Worm (Caenorhabditis elegans) whole organism, L4 larva: Measurements from ENCODE around the gene ZK829.1.

ENCODE experiments used
- D1046.2 ChIP-seq: fragments of 200-800 bp; sonication (Bioruptor generic); IDR thresholded peaks from 2 replicates; pipeline ENCODE4 v1.3.6; 2022; ENCODE audit warnings: missing genetic modification characterization, missing compliant biosample characterization
- F10B5.3 ChIP-seq: sonication (generic microtip); optimal IDR thresholded peaks from 2 replicates; lab custom pipeline; 2016; ENCODE audit warnings: mild to moderate bottlenecking, missing genetic modification characterization, missing compliant biosample characterization
- F26F4.8 ChIP-seq: fragments of 200-800 bp; sonication (Bioruptor generic); conservative IDR thresholded peaks from 2 replicates; pipeline ENCODE4 v1.3.6; 2022; ENCODE audit warnings: missing genetic modification characterization, missing compliant biosample characterization
- F44E2.7 ChIP-seq: fragments of 200-800 bp; sonication (Bioruptor generic); IDR thresholded peaks from 2 replicates; pipeline ENCODE4 v2.1.2; 2022; ENCODE audit warnings: missing genetic modification characterization, missing compliant biosample characterization
- F49E8.2 ChIP-seq: sonication (generic microtip); optimal IDR thresholded peaks from 2 replicates; lab custom pipeline; 2016; ENCODE audit warnings: missing compliant biosample characterization, mild to moderate bottlenecking, missing genetic modification characterization, borderline replicate concordance
- T20F7.1 ChIP-seq: fragments of 200-800 bp; sonication (Bioruptor generic); optimal IDR thresholded peaks from 2 replicates; lab custom pipeline; 2018; ENCODE audit warnings: mild to moderate bottlenecking, missing genetic modification characterization, missing compliant biosample characterization
- T26A8.4 ChIP-seq: fragments of 200-800 bp; sonication (Bioruptor generic); IDR thresholded peaks from 2 replicates; pipeline ENCODE4 v1.3.6; 2022; ENCODE audit warnings: missing genetic modification characterization, missing compliant biosample characterization
- Y105C5A.15 ChIP-seq: fragments of 200-800 bp; sonication (Bioruptor generic); IDR thresholded peaks from 2 replicates; pipeline ENCODE4 v1.3.6; 2022; ENCODE audit warnings: missing genetic modification characterization, missing compliant biosample characterization
- Y5F2A.4 ChIP-seq: fragments of 200-800 bp; sonication (Bioruptor generic); optimal IDR thresholded peaks from 2 replicates; lab custom pipeline; 2018; ENCODE audit warnings: mild to moderate bottlenecking, missing genetic modification characterization, missing compliant biosample characterization
- Y75B8A.6 ChIP-seq: fragments of 200-800 bp; sonication (Bioruptor generic); IDR thresholded peaks from 2 replicates; pipeline ENCODE4 v1.3.6; 2022; ENCODE audit warnings: missing genetic modification reagents, missing genetic modification characterization, missing compliant biosample characterization
- aha-1 ChIP-seq: fragments of 150-350 bp; peaks from one replicate; lab custom pipeline; 2014; ENCODE audit warnings: missing biosample characterization, missing genetic modification characterization
- aly-2 ChIP-seq: sonication (generic microtip); optimal IDR thresholded peaks from 2 replicates; lab custom pipeline; 2018; ENCODE audit warnings: missing biosample characterization, missing genetic modification characterization
- attf-4 ChIP-seq: sonication (generic microtip); optimal IDR thresholded peaks from 3 replicates; lab custom pipeline; 2017; ENCODE audit warnings: missing biosample characterization, missing genetic modification characterization
- ceh-20 ChIP-seq: fragments of 200-800 bp; sonication (Bioruptor generic); IDR thresholded peaks from 2 replicates; pipeline ENCODE4 v1.3.6; 2022; ENCODE audit warnings: missing genetic modification reagents, missing genetic modification characterization, missing compliant biosample characterization
- ceh-44 ChIP-seq: fragments of 200-800 bp; sonication (Bioruptor generic); IDR thresholded peaks from 2 replicates; pipeline ENCODE4 v1.3.6; 2022; ENCODE audit warnings: missing genetic modification reagents, missing genetic modification characterization, missing compliant biosample characterization
- cey-2 ChIP-seq: sonication (generic microtip); optimal IDR thresholded peaks from 3 replicates; lab custom pipeline; 2017; ENCODE audit warnings: missing genetic modification characterization, mild to moderate bottlenecking, missing compliant biosample characterization, antibody characterized with exemption, borderline replicate concordance; ENCODE audit not compliant: insufficient read depth
- daf-12 ChIP-seq: fragments of 150-350 bp; optimal IDR thresholded peaks from 2 replicates; lab custom pipeline; 2014; ENCODE audit warnings: missing biosample characterization, missing genetic modification reagents, missing genetic modification characterization
- daf-19 ChIP-seq: fragments of 200-800 bp; sonication (Bioruptor generic); conservative IDR thresholded peaks from 2 replicates; pipeline ENCODE4 v1.3.6; 2022; ENCODE audit warnings: missing genetic modification characterization, missing compliant biosample characterization
- daf-8 ChIP-seq: fragments of 200-800 bp; sonication (Bioruptor generic); IDR thresholded peaks from 2 replicates; pipeline ENCODE4 v1.3.6; 2022; ENCODE audit warnings: missing genetic modification characterization, missing compliant biosample characterization
- dmd-6 ChIP-seq: fragments of 200-800 bp; sonication (Bioruptor generic); IDR thresholded peaks from 2 replicates; pipeline ENCODE4 v1.3.6; 2022; ENCODE audit warnings: missing genetic modification reagents, missing genetic modification characterization, missing compliant biosample characterization
- dmd-9 ChIP-seq: fragments of 200-800 bp; sonication (Bioruptor generic); IDR thresholded peaks from 2 replicates; pipeline ENCODE4 v1.3.6; 2022; ENCODE audit warnings: missing genetic modification reagents, missing genetic modification characterization, missing compliant biosample characterization
- dpl-1 ChIP-seq: fragments of 150-350 bp; optimal IDR thresholded peaks from 2 replicates; lab custom pipeline; 2014; ENCODE audit warnings: missing biosample characterization, missing genetic modification reagents, missing genetic modification characterization
- duxl-1 ChIP-seq: sonication (generic microtip); optimal IDR thresholded peaks from 2 replicates; lab custom pipeline; 2016; ENCODE audit warnings: mild to moderate bottlenecking, missing genetic modification characterization, moderate library complexity, missing compliant biosample characterization; ENCODE audit not compliant: poor library complexity
- dve-1 ChIP-seq: sonication (generic microtip); optimal IDR thresholded peaks from 2 replicates; lab custom pipeline; 2017; ENCODE audit warnings: antibody characterized with exemption, mild to moderate bottlenecking, missing genetic modification characterization, missing compliant biosample characterization; ENCODE audit not compliant: insufficient read depth
- egl-43 ChIP-seq: fragments of 200-800 bp; sonication (Bioruptor generic); IDR thresholded peaks from 2 replicates; pipeline ENCODE4 v1.3.6; 2022; ENCODE audit warnings: missing genetic modification reagents, missing genetic modification characterization, missing compliant biosample characterization
- fos-1 ChIP-seq: fragments of 150-350 bp; optimal IDR thresholded peaks from 2 replicates; lab custom pipeline; 2014; ENCODE audit warnings: missing biosample characterization, missing genetic modification characterization
- hif-1 ChIP-seq, 2 experiments: sonication (generic microtip); optimal IDR thresholded peaks; 2 replicates each; lab custom pipeline; 2016 to 2017; ENCODE audit warnings: missing compliant biosample characterization in 2 of 2, missing genetic modification characterization in 2 of 2, missing genetic modification reagents in 2 of 2, missing genotype in 2 of 2, mild to moderate bottlenecking in 1 of 2
- hlh-30 ChIP-seq: sonication (generic microtip); optimal IDR thresholded peaks from 2 replicates; lab custom pipeline; 2017; ENCODE audit warnings: antibody characterized with exemption, mild to moderate bottlenecking, missing genetic modification characterization, missing compliant biosample characterization; ENCODE audit not compliant: insufficient read depth
- lin-1 ChIP-seq: fragments of 200-800 bp; sonication (Bioruptor generic); IDR thresholded peaks from 2 replicates; pipeline ENCODE4 v1.3.6; 2022; ENCODE audit warnings: missing genetic modification reagents, missing genetic modification characterization, missing compliant biosample characterization
- lir-3 ChIP-seq: sonication (generic microtip); optimal IDR thresholded peaks from 2 replicates; lab custom pipeline; 2016; ENCODE audit warnings: mild to moderate bottlenecking, missing genetic modification characterization, missing compliant biosample characterization
- madf-5 ChIP-seq, 2 experiments: fragments of 200-800 bp; sonication (Bioruptor generic); IDR thresholded peaks; 2 replicates each; pipeline ENCODE4 v1.3.6; 2022; ENCODE audit warnings: missing compliant biosample characterization in 2 of 2, missing genetic modification characterization in 2 of 2
- madf-9 ChIP-seq: fragments of 200-800 bp; sonication (Bioruptor generic); conservative IDR thresholded peaks from 2 replicates; pipeline ENCODE4 v1.3.6; 2022; ENCODE audit warnings: missing genetic modification reagents, missing genetic modification characterization, missing compliant biosample characterization
- mdl-1 ChIP-seq, 2 experiments: fragments of 150-350 bp in 1 of 2; sonication (generic microtip) in 1 of 2; optimal IDR thresholded peaks; 2 replicates each; lab custom pipeline; 2014 to 2017; ENCODE audit warnings: missing biosample characterization in 2 of 2, missing genetic modification characterization in 2 of 2
- mdt-29 ChIP-seq: fragments of 200-800 bp; sonication (Bioruptor generic); IDR thresholded peaks from 2 replicates; pipeline ENCODE4 v1.3.6; 2022; ENCODE audit warnings: missing genetic modification reagents, missing genetic modification characterization, missing compliant biosample characterization
- nhr-11 ChIP-seq: fragments of 150-350 bp; optimal IDR thresholded peaks from 2 replicates; lab custom pipeline; 2014; ENCODE audit warnings: missing biosample characterization, missing genetic modification characterization
- nhr-111 ChIP-seq: fragments of 200-800 bp; sonication (Bioruptor generic); optimal IDR thresholded peaks from 2 replicates; lab custom pipeline; 2018; ENCODE audit warnings: mild to moderate bottlenecking, missing genetic modification characterization, missing compliant biosample characterization
- nhr-237 ChIP-seq: sonication (generic microtip); optimal IDR thresholded peaks from 2 replicates; lab custom pipeline; 2017; ENCODE audit warnings: missing biosample characterization, missing genetic modification characterization
- nhr-41 ChIP-seq: fragments of 200-800 bp; sonication (Bioruptor generic); IDR thresholded peaks from 2 replicates; pipeline ENCODE4 v1.3.6; 2022; ENCODE audit warnings: missing genetic modification reagents, missing genetic modification characterization, missing compliant biosample characterization
- nhr-48 ChIP-seq: sonication (generic microtip); optimal IDR thresholded peaks from 2 replicates; lab custom pipeline; 2016; ENCODE audit warnings: mild to moderate bottlenecking, missing genetic modification characterization, missing compliant biosample characterization
- nhr-6 ChIP-seq: fragments of 150-350 bp; optimal IDR thresholded peaks from 2 replicates; lab custom pipeline; 2014; ENCODE audit warnings: missing biosample characterization, missing genetic modification characterization
- nhr-76 ChIP-seq: fragments of 150-350 bp; optimal IDR thresholded peaks from 2 replicates; lab custom pipeline; 2014; ENCODE audit warnings: missing biosample characterization, missing genetic modification characterization
- nhr-77 ChIP-seq: fragments of 150-350 bp; optimal IDR thresholded peaks from 2 replicates; lab custom pipeline; 2014; ENCODE audit warnings: missing biosample characterization, missing genetic modification characterization
- sdz-12 ChIP-seq: fragments of 200-800 bp; sonication (Bioruptor generic); optimal IDR thresholded peaks from 2 replicates; lab custom pipeline; 2018; ENCODE audit warnings: mild to moderate bottlenecking, missing genetic modification characterization, missing compliant biosample characterization
- skn-1 ChIP-seq: fragments of 150-350 bp; optimal IDR thresholded peaks from 2 replicates; lab custom pipeline; 2014; ENCODE audit warnings: missing biosample characterization, missing genetic modification characterization
- spr-1 ChIP-seq: sonication (generic microtip); optimal IDR thresholded peaks from 2 replicates; lab custom pipeline; 2016; ENCODE audit warnings: mild to moderate bottlenecking, missing genetic modification characterization, missing compliant biosample characterization
- spr-3 ChIP-seq: fragments of 200-800 bp; sonication (Bioruptor generic); optimal IDR thresholded peaks from 2 replicates; lab custom pipeline; 2018; ENCODE audit warnings: mild to moderate bottlenecking, missing genetic modification characterization, missing compliant biosample characterization
- tag-97 ChIP-seq: fragments of 200-800 bp; sonication (Bioruptor generic); IDR thresholded peaks from 2 replicates; pipeline ENCODE4 v1.3.6; 2022; ENCODE audit warnings: missing genetic modification characterization, missing compliant biosample characterization
- unc-39 ChIP-seq: sonication (generic microtip); optimal IDR thresholded peaks from 2 replicates; lab custom pipeline; 2017; ENCODE audit warnings: missing biosample characterization, missing genetic modification characterization
- unc-62 ChIP-seq, 3 experiments: fragments of 150-350 bp in 1 of 3; sonication (generic microtip); optimal IDR thresholded peaks in 2 of 3; peaks in 1 of 3; 1 replicate in 1 of 3; 2 replicates in 2 of 3; lab custom pipeline; 2014 to 2017; ENCODE audit warnings: missing biosample characterization in 3 of 3, missing genetic modification characterization in 3 of 3, missing genetic modification reagents in 3 of 3, missing genotype in 1 of 3
- zag-1 ChIP-seq: fragments of 150-350 bp; optimal IDR thresholded peaks from 2 replicates; lab custom pipeline; 2014; ENCODE audit warnings: missing biosample characterization, missing genetic modification characterization
- zip-2 ChIP-seq: fragments of 150-350 bp; optimal IDR thresholded peaks from 2 replicates; lab custom pipeline; 2014; ENCODE audit warnings: missing biosample characterization, missing genetic modification characterization

Gene ZK829.1

DNA sequence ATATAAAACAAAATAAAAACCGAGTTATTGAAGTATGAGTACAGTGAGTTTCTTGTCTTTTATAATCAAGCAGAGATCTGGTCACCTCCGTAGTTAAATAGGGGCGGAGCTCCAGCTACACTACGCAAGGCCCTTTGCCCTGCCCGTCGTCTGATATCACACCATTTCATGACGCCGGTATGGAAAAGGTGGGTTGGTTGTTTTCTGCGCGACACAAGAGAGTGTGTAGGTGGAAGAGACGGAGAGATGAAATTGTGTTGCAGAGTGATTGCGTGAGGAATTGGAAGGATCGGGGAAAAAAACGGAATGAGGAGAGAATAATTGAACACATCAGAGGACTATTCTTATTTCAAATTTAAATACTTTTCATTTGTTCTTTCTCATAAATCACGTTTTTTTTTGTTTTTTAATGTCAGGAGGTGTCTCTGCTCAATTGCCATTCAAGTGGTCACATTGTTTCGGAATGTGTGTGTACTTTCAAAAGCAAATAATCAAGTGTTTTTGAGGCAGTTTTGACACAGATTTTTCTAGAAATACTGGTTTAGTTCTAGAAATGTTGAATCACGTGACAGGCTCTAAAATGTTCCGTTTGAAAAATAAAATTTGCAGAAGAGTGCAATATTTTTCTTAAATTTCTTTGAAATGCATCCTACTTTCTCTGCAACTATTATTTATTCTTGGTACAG is 26.3 kb downstream of the ZK829.1 start, which contains the start of gene ZK822.9 (continued):
- no peak for TF ChIP-seq F49E8.2
- TF ChIP-seq spr-1 = no peak
- TF ChIP-seq hif-1 (tag; optimal IDR thresholded peaks at IDR 0.05; lab: Kevin White, UChicago) = peak in 1 of 2 experiments; percentile 17
- TF ChIP-seq dmd-6 (GFP tag; lab: Robert Waterston, UW) = peak; percentile 26
- TF ChIP-seq nhr-41 (GFP tag; lab: Robert Waterston, UW) = no peak
- no peak for TF ChIP-seq nhr-6 (tag; lab: Kevin White, UChicago)
- no peak for TF ChIP-seq mdl-1 (tag; optimal IDR thresholded peaks at IDR 0.05; lab: Kevin White, UChicago)
- TF ChIP-seq F44E2.7 = no peak
- no peak for TF ChIP-seq nhr-76 (tag; lab: Kevin White, UChicago)
- TF ChIP-seq ceh-44 = no peak
- TF ChIP-seq Y75B8A.6 (GFP tag; lab: Robert Waterston, UW) = no peak
- TF ChIP-seq aha-1 = peak; percentile 65
- TF ChIP-seq fos-1 = no peak
- TF ChIP-seq ceh-20 = no peak
- TF ChIP-seq attf-4 (tag; lab: Kevin White, UChicago) = no peak
- TF ChIP-seq dmd-9 (GFP tag; lab: Robert Waterston, UW) = no peak
- no peak for TF ChIP-seq daf-8 (GFP tag; lab: Robert Waterston, UW)
- TF ChIP-seq zip-2 = no peak
- no peak for TF ChIP-seq tag-97 (GFP tag; lab: Robert Waterston, UW)
- TF ChIP-seq nhr-48 (tag; lab: Kevin White, UChicago) = no peak
- no peak for TF ChIP-seq unc-62 (GFP tag; optimal IDR thresholded peaks at IDR 0.05 in 1 of 2; lab: Kevin White, UChicago)
- no peak for TF ChIP-seq unc-62 (tag; optimal IDR thresholded peaks at IDR 0.05; lab: Kevin White, UChicago)
- no peak for TF ChIP-seq lin-1 (GFP tag; lab: Robert Waterston, UW)
- no peak for TF ChIP-seq F10B5.3
- no peak for TF ChIP-seq lir-3 (tag; lab: Kevin White, UChicago)
- no peak for TF ChIP-seq aly-2 (tag; lab: Kevin White, UChicago)
- no peak for TF ChIP-seq spr-3 (GFP tag; lab: Kevin White, UChicago)
- no peak for TF ChIP-seq madf-9 (GFP tag; lab: Robert Waterston, UW)
- no peak for TF ChIP-seq daf-19 (GFP tag; lab: Robert Waterston, UW)
- no peak for TF ChIP-seq egl-43 (GFP tag; lab: Robert Waterston, UW)
- TF ChIP-seq nhr-111 (GFP tag; lab: Kevin White, UChicago) = no peak
- no peak for TF ChIP-seq Y105C5A.15 (GFP tag; lab: Robert Waterston, UW)
- peak; percentile 24 for TF ChIP-seq dve-1 (tag; lab: Kevin White, UChicago)
- no peak for TF ChIP-seq F26F4.8 (GFP tag; lab: Robert Waterston, UW)
- no peak for TF ChIP-seq T20F7.1 (GFP tag; lab: Kevin White, UChicago)
- no peak for TF ChIP-seq nhr-77 (tag; lab: Kevin White, UChicago)
- TF ChIP-seq hlh-30 (tag; lab: Kevin White, UChicago) = peak; percentile 81
- TF ChIP-seq skn-1 (tag; lab: Kevin White, UChicago) = no peak
- no peak for TF ChIP-seq Y5F2A.4
- TF ChIP-seq dpl-1 (GFP tag; lab: Kevin White, UChicago) = no peak
- no peak for TF ChIP-seq sdz-12 (GFP tag; lab: Kevin White, UChicago)
- no peak for TF ChIP-seq madf-5 (GFP tag; IDR thresholded peaks at IDR 0.05; lab: Robert Waterston, UW)
- TF ChIP-seq D1046.2 (GFP tag; lab: Robert Waterston, UW) = no peak
- TF ChIP-seq unc-39 (tag; lab: Kevin White, UChicago) = no peak
- TF ChIP-seq daf-12 (tag; lab: Kevin White, UChicago) = no peak
- TF ChIP-seq cey-2 (tag; lab: Kevin White, UChicago) = no peak
- TF ChIP-seq nhr-237 (tag; lab: Kevin White, UChicago) = no peak
- no peak for TF ChIP-seq duxl-1 (tag; lab: Kevin White, UChicago)
- TF ChIP-seq zag-1 (tag; lab: Kevin White, UChicago) = no peak
- peak; percentile 88 for TF ChIP-seq mdt-29 (GFP tag; lab: Robert Waterston, UW)
- TF ChIP-seq nhr-11 (tag; lab: Kevin White, UChicago) = no peak
- TF ChIP-seq T26A8.4 (GFP tag; lab: Robert Waterston, UW) = no peak
